Fruit fly (Drosophila melanogaster) whole organism, embryonic: ENCODE measurements around the gene Tsen34.

Experiments
- Bgb ChIP-seq: fragments of 200-800 bp; sonication (Bioruptor generic); IDR thresholded peaks from 2 replicates; pipeline ENCODE4 v1.3.6; 2022; ENCODE audit warnings: missing biosample characterization, missing genetic modification characterization; ENCODE audit not compliant: partially characterized antibody
- CG1024 ChIP-seq: fragments of 200-800 bp; sonication (Bioruptor generic); IDR thresholded peaks from 2 replicates; pipeline ENCODE4 v1.3.6; 2022; ENCODE audit warnings: missing biosample characterization, missing genetic modification characterization
- CG11456 ChIP-seq: fragments of 200-800 bp; sonication (Bioruptor generic); IDR thresholded peaks from 3 replicates; pipeline ENCODE4 v1.3.6; 2022; ENCODE audit warnings: missing biosample characterization, missing genetic modification characterization
- CG11696 ChIP-seq: fragments of 200-800 bp; sonication (Bioruptor generic); IDR thresholded peaks from 2 replicates; pipeline ENCODE4 v1.3.6; 2022; ENCODE audit warnings: missing biosample characterization, missing genetic modification characterization
- CG1233 ChIP-seq: fragments of 200-800 bp; sonication (Bioruptor generic); optimal IDR thresholded peaks from 4 replicates; lab custom pipeline; 2018; ENCODE audit warnings: missing biosample characterization, mild to moderate bottlenecking, missing genetic modification characterization
- CG15601 ChIP-seq: fragments of 200-800 bp; sonication (Bioruptor generic); optimal IDR thresholded peaks from 3 replicates; lab custom pipeline; 2019; ENCODE audit warnings: missing biosample characterization, mild to moderate bottlenecking, missing genetic modification characterization, moderate library complexity
- CG17802 ChIP-seq: fragments of 200-800 bp; sonication (Bioruptor generic); optimal IDR thresholded peaks from 2 replicates; lab custom pipeline; 2018; ENCODE audit warnings: missing biosample characterization, mild to moderate bottlenecking, missing genetic modification characterization, moderate library complexity
- CG18476 ChIP-seq: fragments of 200-800 bp; sonication (Bioruptor generic); optimal IDR thresholded peaks from 2 replicates; lab custom pipeline; 2016; ENCODE audit warnings: missing biosample characterization, mild to moderate bottlenecking, missing genetic modification characterization
- CG18764 ChIP-seq: fragments of 200-800 bp; sonication (Bioruptor generic); optimal IDR thresholded peaks from 3 replicates; lab custom pipeline; 2016; ENCODE audit warnings: missing biosample characterization, missing genetic modification characterization
- CG2202 ChIP-seq: fragments of 200-800 bp; sonication (Bioruptor generic); optimal IDR thresholded peaks from 2 replicates; lab custom pipeline; 2018; ENCODE audit warnings: missing biosample characterization, mild to moderate bottlenecking, missing genetic modification characterization
- CG2889 ChIP-seq: fragments of 200-800 bp; sonication (Bioruptor generic); IDR thresholded peaks from 3 replicates; pipeline ENCODE4 v1.3.6; 2022; ENCODE audit warnings: missing biosample characterization, missing genetic modification characterization
- CG3847 ChIP-seq: fragments of 200-800 bp; sonication (Bioruptor generic); IDR thresholded peaks from 2 replicates; pipeline ENCODE4 v1.3.6; 2022; ENCODE audit warnings: missing biosample characterization, missing genetic modification characterization
- CG3995 ChIP-seq: fragments of 200-800 bp; sonication (Bioruptor generic); optimal IDR thresholded peaks from 3 replicates; lab custom pipeline; 2016; ENCODE audit warnings: missing biosample characterization, missing genetic modification characterization
- CG7839 ChIP-seq: fragments of 200-800 bp; sonication (Bioruptor generic); optimal IDR thresholded peaks from 3 replicates; lab custom pipeline; 2018; ENCODE audit warnings: missing biosample characterization, mild to moderate bottlenecking, missing genetic modification characterization, moderate library complexity
- CG8089 ChIP-seq: fragments of 200-800 bp; sonication (Bioruptor generic); optimal IDR thresholded peaks from 3 replicates; lab custom pipeline; 2016; ENCODE audit warnings: missing biosample characterization, missing genetic modification characterization
- CG8924 ChIP-seq: fragments of 200-800 bp; optimal IDR thresholded peaks from 3 replicates; lab custom pipeline; 2019; ENCODE audit warnings: missing biosample characterization, mild to moderate bottlenecking, missing genetic modification characterization, moderate library complexity
- CTCF ChIP-seq: fragments of 200-800 bp; sonication (Bioruptor generic); optimal IDR thresholded peaks from 2 replicates; lab custom pipeline; 2017; ENCODE audit warnings: missing biosample characterization, mild to moderate bottlenecking, missing genetic modification characterization, moderate library complexity
- D19A ChIP-seq: fragments of 200-800 bp; optimal IDR thresholded peaks from 3 replicates; lab custom pipeline; 2019; ENCODE audit warnings: missing biosample characterization, mild to moderate bottlenecking, missing genetic modification characterization, moderate library complexity
- E2f1 ChIP-seq: fragments of 200-800 bp; sonication (Bioruptor generic); IDR thresholded peaks from 2 replicates; pipeline ENCODE4 v1.3.6; 2022; ENCODE audit warnings: missing biosample characterization, missing genetic modification characterization
- ERR ChIP-seq: fragments of 200-800 bp; sonication (Bioruptor generic); optimal IDR thresholded peaks from 2 replicates; lab custom pipeline; 2016; ENCODE audit warnings: missing biosample characterization, missing genetic modification characterization
- Hey ChIP-seq: fragments of 200-800 bp; sonication (Bioruptor generic); optimal IDR thresholded peaks from 3 replicates; lab custom pipeline; 2018; ENCODE audit warnings: missing biosample characterization, mild to moderate bottlenecking, missing genetic modification characterization
- Hr51 ChIP-seq, 2 experiments: fragments of 200-800 bp; sonication (Bioruptor generic); optimal IDR thresholded peaks; 2 replicates in 1 of 2; 3 replicates in 1 of 2; lab custom pipeline; 2016 to 2018; ENCODE audit warnings: missing biosample characterization in 2 of 2, missing genetic modification characterization in 2 of 2, mild to moderate bottlenecking in 1 of 2, moderate library complexity in 1 of 2
- Rx ChIP-seq: fragments of 200-800 bp; sonication (Bioruptor generic); IDR thresholded peaks from 2 replicates; pipeline ENCODE4 v1.3.6; 2022; ENCODE audit warnings: missing biosample characterization, missing genetic modification characterization
- Sry-δ ChIP-seq: fragments of 200-800 bp; sonication (Bioruptor generic); optimal IDR thresholded peaks from 2 replicates; lab custom pipeline; 2016; ENCODE audit warnings: missing biosample characterization, missing genetic modification characterization
- Xbp1 ChIP-seq: fragments of 200-800 bp; sonication (Bioruptor generic); optimal IDR thresholded peaks from 3 replicates; lab custom pipeline; 2016; ENCODE audit warnings: missing biosample characterization, mild to moderate bottlenecking, missing genetic modification characterization
- aop ChIP-seq: fragments of 200-800 bp; sonication (Bioruptor generic); IDR thresholded peaks from 2 replicates; pipeline ENCODE4 v1.3.6; 2022; ENCODE audit warnings: missing biosample characterization, missing genetic modification characterization
- ci ChIP-seq: fragments of 200-800 bp; sonication (Bioruptor generic); IDR thresholded peaks from 3 replicates; pipeline ENCODE4 v1.3.6; 2022; ENCODE audit warnings: missing biosample characterization, missing genetic modification characterization
- dan ChIP-seq: fragments of 200-800 bp; sonication (Bioruptor generic); IDR thresholded peaks from 2 replicates; pipeline ENCODE4 v1.3.6; 2022; ENCODE audit warnings: missing biosample characterization, missing genetic modification characterization
- danr ChIP-seq: fragments of 200-800 bp; sonication (Bioruptor generic); IDR thresholded peaks from 2 replicates; pipeline ENCODE4 v1.3.6; 2022; ENCODE audit warnings: missing biosample characterization, missing genetic modification characterization
- gcm2 ChIP-seq: fragments of 200-800 bp; sonication (Bioruptor generic); optimal IDR thresholded peaks from 2 replicates; lab custom pipeline; 2016; ENCODE audit warnings: missing biosample characterization, missing genetic modification characterization
- gt ChIP-seq: fragments of 200-800 bp; sonication (Bioruptor generic); IDR thresholded peaks from 2 replicates; pipeline ENCODE4 v1.3.6; 2022; ENCODE audit warnings: missing biosample characterization, missing genetic modification characterization
- jumu ChIP-seq: fragments of 200-800 bp; sonication (Bioruptor generic); optimal IDR thresholded peaks from 3 replicates; lab custom pipeline; 2016; ENCODE audit warnings: missing biosample characterization, missing genetic modification characterization
- klu ChIP-seq: fragments of 200-800 bp; sonication (Bioruptor generic); IDR thresholded peaks from 2 replicates; pipeline ENCODE4 v1.3.6; 2022; ENCODE audit warnings: missing biosample characterization, missing genetic modification characterization
- mam ChIP-seq: fragments of 200-800 bp; sonication (Bioruptor generic); optimal IDR thresholded peaks from 3 replicates; lab custom pipeline; 2016; ENCODE audit warnings: missing biosample characterization, missing genetic modification characterization
- mirr ChIP-seq: fragments of 200-800 bp; sonication (Bioruptor generic); optimal IDR thresholded peaks from 3 replicates; lab custom pipeline; 2018; ENCODE audit warnings: missing biosample characterization, mild to moderate bottlenecking, missing genetic modification characterization
- mld ChIP-seq: fragments of 200-800 bp; sonication (Bioruptor generic); IDR thresholded peaks from 3 replicates; pipeline ENCODE4 v1.3.6; 2022; ENCODE audit warnings: missing biosample characterization, missing genetic modification characterization; ENCODE audit not compliant: partially characterized antibody
- nmo ChIP-seq: fragments of 200-800 bp; sonication (Bioruptor generic); optimal IDR thresholded peaks from 2 replicates; lab custom pipeline; 2018; ENCODE audit warnings: missing biosample characterization, mild to moderate bottlenecking, missing genetic modification characterization, moderate library complexity
- org-1 ChIP-seq: fragments of 200-800 bp; sonication (Bioruptor generic); optimal IDR thresholded peaks from 2 replicates; lab custom pipeline; 2017; ENCODE audit warnings: missing biosample characterization, missing genetic modification characterization
- peb ChIP-seq: fragments of 200-800 bp; sonication (Bioruptor generic); IDR thresholded peaks from 2 replicates; pipeline ENCODE4 v1.3.6; 2022; ENCODE audit warnings: missing biosample characterization, missing genetic modification characterization
- pzg ChIP-seq: fragments of 200-800 bp; sonication (Bioruptor generic); optimal IDR thresholded peaks from 3 replicates; lab custom pipeline; 2018; ENCODE audit warnings: missing biosample characterization, mild to moderate bottlenecking, missing genetic modification characterization, moderate library complexity
- repo ChIP-seq: fragments of 200-800 bp; sonication (Bioruptor generic); optimal IDR thresholded peaks from 2 replicates; lab custom pipeline; 2016; ENCODE audit warnings: missing biosample characterization, missing genetic modification characterization
- sens ChIP-seq: fragments of 200-800 bp; sonication (Bioruptor generic); peaks from one replicate; lab custom pipeline; 2016; ENCODE audit warnings: missing biosample characterization, missing genetic modification characterization
- seq ChIP-seq: fragments of 200-800 bp; sonication (Bioruptor generic); IDR thresholded peaks from 2 replicates; pipeline ENCODE4 v1.3.6; 2022; ENCODE audit warnings: missing biosample characterization, missing genetic modification characterization
- sisA ChIP-seq: fragments of 200-800 bp; sonication (Bioruptor generic); IDR thresholded peaks from 2 replicates; pipeline ENCODE4 v1.3.6; 2022; ENCODE audit warnings: missing biosample characterization, missing genetic modification characterization
- ssp ChIP-seq: fragments of 200-800 bp; sonication (Bioruptor generic); IDR thresholded peaks from 2 replicates; pipeline ENCODE4 v1.3.6; 2022; ENCODE audit warnings: missing biosample characterization, missing genetic modification characterization
- stc ChIP-seq: fragments of 200-800 bp; sonication (Bioruptor generic); IDR thresholded peaks from 2 replicates; pipeline ENCODE4 v1.3.6; 2022; ENCODE audit warnings: missing biosample characterization, missing genetic modification characterization
- stwl ChIP-seq: fragments of 200-800 bp; sonication (Bioruptor generic); optimal IDR thresholded peaks from 3 replicates; lab custom pipeline; 2018; ENCODE audit warnings: missing biosample characterization, mild to moderate bottlenecking, missing genetic modification characterization, moderate library complexity
- tap ChIP-seq: fragments of 200-800 bp; optimal IDR thresholded peaks from 3 replicates; lab custom pipeline; 2019; ENCODE audit warnings: missing biosample characterization, mild to moderate bottlenecking, missing genetic modification characterization, moderate library complexity
- wdn ChIP-seq: fragments of 200-800 bp; sonication (Bioruptor generic); IDR thresholded peaks from 2 replicates; pipeline ENCODE4 v1.3.6; 2022; ENCODE audit warnings: missing biosample characterization, missing genetic modification characterization

Gene Tsen34

dm6 chr3L:14775711-14776660 lies 14.3 kb upstream of the Tsen34 start, which contains the start of gene mop (continued):
- TF ChIP-seq CG11456 (GFP tag; lab: Robert Waterston, UW) (0 out of 3 replicates have a peak, but pooled peaks have one; percentile 55), CG8089 (GFP tag; lab: Kevin White, UChicago) (no peak), CTCF (GFP tag; lab: Kevin White, UChicago) (no peak), wdn (GFP tag; lab: Robert Waterston, UW) (peak; percentile 53; the same call in 1 of the 2 replicates), Hr51 (GFP tag; optimal IDR thresholded peaks at IDR 0.05; lab: Kevin White, UChicago) (no peak), ci (GFP tag; lab: Robert Waterston, UW) (peak; percentile 56; the same call in 1 of the 3 replicates), D19A (tag; lab: Kevin White, UChicago) (no peak), CG3847 (GFP tag; lab: Robert Waterston, UW) (peak; percentile 50; the same call in 1 of the 2 replicates), CG2889 (GFP tag; lab: Robert Waterston, UW) (0 out of 3 replicates have a peak, but pooled peaks have one; percentile 19), mld (no peak), Rx (GFP tag; lab: Robert Waterston, UW) (0 out of 2 replicates have a peak, but pooled peaks have one; percentile 33), tap (tag; lab: Kevin White, UChicago) (no peak), CG8924 (tag; lab: Kevin White, UChicago) (peak; percentile 67), sisA (GFP tag; lab: Robert Waterston, UW) (peak; percentile 37), nmo (GFP tag; lab: Kevin White, UChicago) (peak; percentile 61), sens (GFP tag; lab: Kevin White, UChicago) (peak; percentile 60), gcm2 (GFP tag; lab: Kevin White, UChicago) (no peak), mirr (GFP tag; lab: Kevin White, UChicago) (no peak), CG18476 (GFP tag; lab: Kevin White, UChicago) (peak; percentile 28), Bgb (GFP tag; lab: Robert Waterston, UW) (peak; percentile 14; the same call in 1 of the 2 replicates), peb (no peak), CG11696 (peak; percentile 43; the same call in 1 of the 2 replicates), mam (peak; percentile 28), CG3995 (GFP tag; lab: Kevin White, UChicago) (peak; percentile 13), gt (GFP tag; lab: Robert Waterston, UW) (no peak), danr (GFP tag; lab: Robert Waterston, UW) (0 out of 2 replicates have a peak, but pooled peaks have one; percentile 32), CG18764 (GFP tag; lab: Kevin White, UChicago) (peak; percentile 1), jumu (GFP tag; lab: Kevin White, UChicago) (peak; percentile 24), CG1024 (GFP tag; lab: Robert Waterston, UW) (no peak), CG2202 (no peak), ssp (GFP tag; lab: Robert Waterston, UW) (no peak), org-1 (GFP tag; lab: Kevin White, UChicago) (no peak), pzg (GFP tag; lab: Kevin White, UChicago) (peak; percentile 54), dan (no peak), E2f1 (GFP tag; lab: Robert Waterston, UW) (peak; percentile 41), Hey (no peak), klu (GFP tag; lab: Robert Waterston, UW) (no peak), stc (GFP tag; lab: Robert Waterston, UW) (no peak), Xbp1 (GFP tag; lab: Kevin White, UChicago) (peak; percentile 28), CG7839 (tag; lab: Kevin White, UChicago) (no peak), seq (peak; percentile 53; the same call in 1 of the 2 replicates), repo (GFP tag; lab: Kevin White, UChicago) (no peak), ERR (no peak), aop (GFP tag; lab: Robert Waterston, UW) (no peak), CG15601 (tag; lab: Kevin White, UChicago) (no peak), stwl (tag; lab: Kevin White, UChicago) (peak; percentile 55), CG1233 (GFP tag; lab: Kevin White, UChicago) (no peak), Sry-δ (GFP tag; lab: Kevin White, UChicago) (peak; percentile 31), CG17802 (tag; lab: Kevin White, UChicago) (no peak)
